Worm (Caenorhabditis elegans): ENCODE results near the gene eif-2Bgamma.

The eif-2Bgamma gene

DNA sequence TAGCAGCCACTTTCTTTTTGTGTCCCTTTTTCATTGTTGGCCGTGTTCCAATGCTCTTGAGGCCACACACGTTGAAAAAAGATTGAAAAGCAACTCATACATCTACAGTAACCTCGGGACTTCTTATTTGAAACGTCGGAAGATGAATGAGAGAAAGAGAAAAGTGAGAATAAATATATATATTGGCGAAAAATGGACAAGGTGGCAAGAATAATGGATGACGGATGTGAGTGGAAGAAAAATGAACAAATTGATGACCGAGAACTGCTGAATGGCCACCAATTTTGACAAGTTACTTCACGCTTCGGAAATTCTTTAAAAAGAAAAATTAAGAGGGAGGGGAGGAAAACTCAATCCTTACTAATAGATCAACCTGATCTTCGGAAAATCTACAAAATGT lies 9.3 kb downstream of the eif-2Bgamma start:
- TF ChIP-seq ccch-3 (GFP tag; optimal IDR thresholded peaks at IDR 0.05) (no peak), fkh-3 (tag; optimal IDR thresholded peaks at IDR 0.05) (no peak), hrde-1 (tag; optimal IDR thresholded peaks at IDR 0.05; ENCODE audit: borderline replicate concordance) (no peak), rcor-1 (GFP tag; IDR thresholded peaks at IDR 0.05) (no peak), nfya-1 (tag; optimal IDR thresholded peaks at IDR 0.05; ENCODE audit: borderline replicate concordance, insufficient read depth) (no peak), attf-3 (GFP tag; conservative IDR thresholded peaks at IDR 0.05) (no peak), tbx-9 (tag; optimal IDR thresholded peaks at IDR 0.05; ENCODE audit: borderline replicate concordance) (no peak), die-1 (tag; optimal IDR thresholded peaks at IDR 0.05) (no peak)

- TF ChIP-seq ekl-4 (GFP tag; IDR thresholded peaks at IDR 0.05) (0 out of 2 replicates have a peak, but pooled peaks have one; percentile 43), pbrm-1 (GFP tag; IDR thresholded peaks at IDR 0.05) (0 out of 2 replicates have a peak, but pooled peaks have one; percentile 24), him-1 (tag; optimal IDR thresholded peaks at IDR 0.05) (peak; percentile 98), snpc-1.3 (tag; optimal IDR thresholded peaks at IDR 0.05; ENCODE audit: insufficient read depth) (peak; percentile 16), nfya-1 (tag; optimal IDR thresholded peaks at IDR 0.05; ENCODE audit: borderline replicate concordance, insufficient read depth) (no peak), atf-7 (tag; optimal IDR thresholded peaks at IDR 0.05) (no peak)
Observed at ce11 chrII:6955084-6955697, 12.3 kb downstream of the eif-2Bgamma start.

ce11 chrII:6951250-6951806 lies 16.1 kb downstream of the eif-2Bgamma start, which contains the start of the genes malt-1 and ceh-38:
malt-1 (minus strand) TSS chrII:6951300.
ceh-38 (plus strand) TSS chrII:6951526.
- TF ChIP-seq nhr-179 (tag; optimal IDR thresholded peaks at IDR 0.05) (no peak), K12H6.12 (tag; optimal IDR thresholded peaks at IDR 0.05) (peak; percentile 94), ceh-27 (GFP tag; optimal IDR thresholded peaks at IDR 0.05) (peak; percentile 83), lir-1 (GFP tag; conservative IDR thresholded peaks at IDR 0.05) (peak; percentile 66), tbx-9 (tag; optimal IDR thresholded peaks at IDR 0.05; ENCODE audit: borderline replicate concordance) (no peak), unc-130 (GFP tag; optimal IDR thresholded peaks at IDR 0.05) (no peak), madf-8 (GFP tag; conservative IDR thresholded peaks at IDR 0.05) (no peak), xnd-1 (tag; optimal IDR thresholded peaks at IDR 0.05) (no peak), hlh-26 (GFP tag; conservative IDR thresholded peaks at IDR 0.05) (no peak), Y95B8A.8 (GFP tag; IDR thresholded peaks at IDR 0.05) (no peak), attf-5 (GFP tag; optimal IDR thresholded peaks at IDR 0.05) (peak; percentile 98), ceh-91 (GFP tag; IDR thresholded peaks at IDR 0.05) (no peak), madf-3 (GFP tag; IDR thresholded peaks at IDR 0.05) (0 out of 2 replicates have a peak, but pooled peaks have one; percentile 7), chd-7 (tag; optimal IDR thresholded peaks at IDR 0.05) (peak; percentile 67), pbrm-1 (GFP tag; IDR thresholded peaks at IDR 0.05) (peak; percentile 84), egl-44 (GFP tag; IDR thresholded peaks at IDR 0.05) (no peak), ZK185.1 (tag; optimal IDR thresholded peaks at IDR 0.05; ENCODE audit: poor library complexity, severe bottlenecking) (peak; percentile 91), F10E7.11 (tag; optimal IDR thresholded peaks at IDR 0.05) (no peak), Y53G8AR.9 (GFP tag; conservative IDR thresholded peaks at IDR 0.05) (no peak), rcor-1 (GFP tag; IDR thresholded peaks at IDR 0.05) (peak; percentile 50; the same call in 1 of the 2 replicates), lsy-27 (tag; optimal IDR thresholded peaks at IDR 0.05; ENCODE audit: borderline replicate concordance, insufficient read depth) (no peak), F33H1.4 (GFP tag; IDR thresholded peaks at IDR 0.05) (peak; percentile 90), aptf-2 (GFP tag; conservative IDR thresholded peaks at IDR 0.05) (no peak), B0035.1 (tag; optimal IDR thresholded peaks at IDR 0.05) (no peak), nfyb-1 (GFP tag; IDR thresholded peaks at IDR 0.05) (peak; percentile 89), F55B11.4 (tag; optimal IDR thresholded peaks at IDR 0.05; ENCODE audit: borderline replicate concordance, insufficient read depth) (no peak), rec-8 (tag; optimal IDR thresholded peaks at IDR 0.05) (no peak), let-607 (tag; optimal IDR thresholded peaks at IDR 0.05) (peak; percentile 58 to 77), efl-1 (GFP tag; optimal IDR thresholded peaks at IDR 0.05) (no peak), nhr-90 (tag; optimal IDR thresholded peaks at IDR 0.05) (no peak), B0336.3 (GFP tag; IDR thresholded peaks at IDR 0.05) (peak; percentile 79)

Data from whole organism, young adult.